Fruit fly (Drosophila melanogaster) whole organism, pupa: ENCODE measurements around the gene CG12290.

Experiments
- CG15710 ChIP-seq: fragments of 200-800 bp; sonication (Bioruptor generic); optimal IDR thresholded peaks from 2 replicates; lab custom pipeline; 2018; ENCODE audit warnings: missing biosample characterization, mild to moderate bottlenecking, missing genetic modification characterization, moderate library complexity
- Ets98B ChIP-seq: fragments of 200-800 bp; sonication (Bioruptor generic); IDR thresholded peaks from 2 replicates; pipeline ENCODE4 v1.3.6; 2022; ENCODE audit warnings: missing biosample characterization, missing genetic modification characterization
- Pif1B ChIP-seq: fragments of 200-800 bp; sonication (Bioruptor generic); optimal IDR thresholded peaks from 3 replicates; lab custom pipeline; 2016; ENCODE audit warnings: missing biosample characterization, missing genetic modification characterization

DNA sequence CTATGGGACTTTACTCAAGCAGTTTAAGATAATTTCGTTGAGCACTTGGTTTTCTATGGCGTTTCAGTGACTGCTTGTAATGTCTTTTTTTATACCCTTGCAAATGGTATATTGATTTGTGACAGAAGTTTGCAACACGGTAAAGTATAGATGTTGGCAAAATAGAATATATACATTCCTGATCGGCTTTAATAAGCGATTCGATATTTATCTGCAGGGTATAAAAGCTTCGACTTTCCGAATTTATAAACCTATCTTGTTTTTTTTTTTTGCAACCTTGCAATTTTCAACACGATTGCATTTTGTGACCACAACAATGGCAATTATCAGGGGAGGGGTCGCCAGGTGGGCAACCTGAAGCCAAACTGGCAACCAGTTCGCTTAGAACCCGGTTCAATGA, 15.7 kb upstream of the CG12290 start:
- TF ChIP-seq Ets98B (no peak; the same call in 1 of the 2 replicates), Pif1B (GFP tag; lab: Kevin White, UChicago) (no peak), CG15710 (no peak)
